Worm (Caenorhabditis elegans) whole organism, L3 larva: ENCODE measurements around the gene adk-1.

Experiments used
- ama-1 ChIP-seq: fragments of 150-350 bp; optimal IDR thresholded peaks from 2 replicates; lab custom pipeline; 2018
- ceh-9 ChIP-seq: sonication (generic microtip); optimal IDR thresholded peaks from 2 replicates; lab custom pipeline; 2018; ENCODE audit warnings: missing biosample characterization, missing genetic modification characterization
- egl-27 ChIP-seq: sonication (generic microtip); optimal IDR thresholded peaks from 4 replicates; lab custom pipeline; 2017; ENCODE audit warnings: missing biosample characterization, missing genetic modification reagents, missing genetic modification characterization
- hmg-11 ChIP-seq: sonication (generic microtip); optimal IDR thresholded peaks from 2 replicates; lab custom pipeline; 2016; ENCODE audit warnings: missing genetic modification characterization, missing compliant biosample characterization
- nfya-1 ChIP-seq: sonication (generic microtip); optimal IDR thresholded peaks from 2 replicates; lab custom pipeline; 2017; ENCODE audit warnings: missing genetic modification characterization, mild to moderate bottlenecking, missing compliant biosample characterization, antibody characterized with exemption, moderate library complexity; ENCODE audit not compliant: insufficient read depth
- nhr-11 ChIP-seq: fragments of 150-350 bp; optimal IDR thresholded peaks from 2 replicates; lab custom pipeline; 2014; ENCODE audit warnings: missing biosample characterization, missing genetic modification characterization
- nhr-12 ChIP-seq: fragments of 150-350 bp; optimal IDR thresholded peaks from 2 replicates; lab custom pipeline; 2014; ENCODE audit warnings: missing biosample characterization, missing genetic modification characterization
- nhr-237 ChIP-seq: fragments of 150-350 bp; optimal IDR thresholded peaks from 2 replicates; lab custom pipeline; 2014; ENCODE audit warnings: missing biosample characterization, missing genetic modification characterization
- nhr-43 ChIP-seq: sonication (generic microtip); optimal IDR thresholded peaks from 2 replicates; lab custom pipeline; 2016; ENCODE audit warnings: mild to moderate bottlenecking, missing genetic modification characterization, missing compliant biosample characterization; ENCODE audit not compliant: poor library complexity, severe bottlenecking
- nhr-77 ChIP-seq: fragments of 150-350 bp; optimal IDR thresholded peaks from 2 replicates; lab custom pipeline; 2014; ENCODE audit warnings: missing biosample characterization, missing genetic modification characterization
- unc-39 ChIP-seq: sonication (generic microtip); optimal IDR thresholded peaks from 4 replicates; lab custom pipeline; 2017; ENCODE audit warnings: missing biosample characterization, missing genetic modification characterization

ce11 chrIV:11241368-11241767 lies 30.7 kb upstream of the adk-1 start, which contains the start of gene C05C12.6:
- no peak for TF ChIP-seq hmg-11 (tag; lab: Kevin White, UChicago)
- no peak for TF ChIP-seq nhr-12 (tag; lab: Kevin White, UChicago)
- no peak for TF ChIP-seq nhr-11
- no peak for TF ChIP-seq egl-27 (tag; lab: Kevin White, UChicago)
- TF ChIP-seq unc-39 (tag; lab: Kevin White, UChicago): no peak
- TF ChIP-seq nhr-237 (tag; lab: Kevin White, UChicago): no peak
- no peak for TF ChIP-seq nhr-43
- TF ChIP-seq ceh-9 (tag; lab: Kevin White, UChicago): no peak
- no peak for TF ChIP-seq nhr-77 (tag; lab: Kevin White, UChicago)
- no peak for TF ChIP-seq nfya-1 (tag; lab: Kevin White, UChicago)
- TF ChIP-seq ama-1 (lab: Kevin White, UChicago): no peak
